Worm (Caenorhabditis elegans) whole organism, young adult: ENCODE results near the gene skpo-1.

ENCODE experiments used
- B0035.1 ChIP-seq: sonication (generic microtip); optimal IDR thresholded peaks from 2 replicates; lab custom pipeline; 2016; ENCODE audit warnings: missing genetic modification characterization, mild to moderate bottlenecking, missing compliant biosample characterization, missing genotype, missing genetic modification reagents
- B0336.3 ChIP-seq: fragments of 200-800 bp; sonication (Bioruptor generic); IDR thresholded peaks from 2 replicates; pipeline ENCODE4 v1.3.6; 2022; ENCODE audit warnings: missing genetic modification characterization, missing compliant biosample characterization
- F52B5.7 ChIP-seq: sonication (generic microtip); optimal IDR thresholded peaks from 2 replicates; lab custom pipeline; 2016; ENCODE audit warnings: mild to moderate bottlenecking, missing genetic modification characterization, missing compliant biosample characterization
- Y53F4B.3 ChIP-seq: fragments of 200-800 bp; sonication (Bioruptor generic); IDR thresholded peaks from 2 replicates; pipeline ENCODE4 v1.3.6; 2022; ENCODE audit warnings: missing genetic modification reagents, missing genetic modification characterization, missing compliant biosample characterization
- Y53G8AR.9 ChIP-seq: fragments of 200-800 bp; sonication (Bioruptor generic); conservative IDR thresholded peaks from 2 replicates; pipeline ENCODE4 v1.3.6; 2022; ENCODE audit warnings: missing genetic modification reagents, missing genetic modification characterization, missing compliant biosample characterization
- Y56A3A.18 ChIP-seq: fragments of 200-800 bp; sonication (Bioruptor generic); IDR thresholded peaks from 2 replicates; pipeline ENCODE4 v1.3.6; 2022; ENCODE audit warnings: missing genetic modification reagents, missing genetic modification characterization, missing compliant biosample characterization
- Y79H2A.3 ChIP-seq: fragments of 200-800 bp; sonication (Bioruptor generic); conservative IDR thresholded peaks from 2 replicates; pipeline ENCODE4 v1.3.6; 2022; ENCODE audit warnings: missing genetic modification reagents, missing genetic modification characterization, missing compliant biosample characterization
- Y95B8A.8 ChIP-seq: fragments of 200-800 bp; sonication (Bioruptor generic); IDR thresholded peaks from 2 replicates; pipeline ENCODE4 v1.3.6; 2022; ENCODE audit warnings: missing genetic modification reagents, missing genetic modification characterization, missing compliant biosample characterization
- ama-1 ChIP-seq, 3 experiments: fragments of 150-350 bp in 1 of 3; sonication (generic microtip) in 2 of 3; optimal IDR thresholded peaks; 2 replicates each; lab custom pipeline; 2014 to 2018; ENCODE audit warnings: missing biosample characterization in 2 of 3, missing genetic modification characterization in 2 of 3, missing genetic modification reagents in 2 of 3
- aptf-3 ChIP-seq: fragments of 200-800 bp; sonication (Bioruptor generic); IDR thresholded peaks from 2 replicates; pipeline ENCODE4 v1.3.6; 2022; ENCODE audit warnings: missing genetic modification characterization, missing compliant biosample characterization
- atf-7 ChIP-seq: sonication (generic microtip); optimal IDR thresholded peaks from 2 replicates; lab custom pipeline; 2017; ENCODE audit warnings: mild to moderate bottlenecking, missing genetic modification characterization, missing compliant biosample characterization
- attf-3 ChIP-seq: fragments of 200-800 bp; sonication (Bioruptor generic); conservative IDR thresholded peaks from 2 replicates; pipeline ENCODE4 v1.3.6; 2022; ENCODE audit warnings: missing genetic modification reagents, missing genetic modification characterization, missing compliant biosample characterization
- bed-1 ChIP-seq: fragments of 200-800 bp; sonication (Bioruptor generic); IDR thresholded peaks from 2 replicates; pipeline ENCODE4 v1.3.6; 2022; ENCODE audit warnings: missing genetic modification reagents, missing genetic modification characterization, missing compliant biosample characterization
- ccch-3 ChIP-seq: fragments of 200-800 bp; sonication (Bioruptor generic); optimal IDR thresholded peaks from 2 replicates; lab custom pipeline; 2018; ENCODE audit warnings: mild to moderate bottlenecking, missing genetic modification characterization, missing compliant biosample characterization
- cebp-2 ChIP-seq: fragments of 200-800 bp; sonication (Bioruptor generic); IDR thresholded peaks from 2 replicates; pipeline ENCODE4 v1.3.6; 2022; ENCODE audit warnings: missing genetic modification characterization, missing compliant biosample characterization
- ceh-58 ChIP-seq: fragments of 200-800 bp; sonication (Bioruptor generic); IDR thresholded peaks from 2 replicates; pipeline ENCODE4 v1.3.6; 2022; ENCODE audit warnings: missing genetic modification characterization, missing compliant biosample characterization
- chd-7 ChIP-seq: sonication (generic microtip); optimal IDR thresholded peaks from 2 replicates; lab custom pipeline; 2016; ENCODE audit warnings: mild to moderate bottlenecking, missing genetic modification characterization, moderate library complexity, missing compliant biosample characterization
- die-1 ChIP-seq: sonication (generic microtip); optimal IDR thresholded peaks from 2 replicates; lab custom pipeline; 2016; ENCODE audit warnings: missing genotype, mild to moderate bottlenecking, missing genetic modification characterization, missing compliant biosample characterization
- dox-1 ChIP-seq: fragments of 200-800 bp; sonication (Bioruptor generic); IDR thresholded peaks from 2 replicates; pipeline ENCODE4 v1.3.6; 2022; ENCODE audit warnings: missing genetic modification reagents, missing genetic modification characterization, missing compliant biosample characterization
- gei-17 ChIP-seq: fragments of 200-800 bp; sonication (Bioruptor generic); optimal IDR thresholded peaks from 2 replicates; lab custom pipeline; 2018; ENCODE audit warnings: mild to moderate bottlenecking, missing genetic modification characterization, missing compliant biosample characterization
- hmg-1.2 ChIP-seq: fragments of 200-800 bp; sonication (Bioruptor generic); IDR thresholded peaks from 2 replicates; pipeline ENCODE4 v1.3.6; 2022; ENCODE audit warnings: missing genetic modification reagents, missing genetic modification characterization, missing compliant biosample characterization
- hrde-1 ChIP-seq: sonication (generic microtip); optimal IDR thresholded peaks from 2 replicates; lab custom pipeline; 2016; ENCODE audit warnings: missing genetic modification characterization, mild to moderate bottlenecking, missing compliant biosample characterization, moderate library complexity, missing genotype, missing genetic modification reagents, borderline replicate concordance
- let-607 ChIP-seq, 2 experiments: fragments of 200-800 bp in 1 of 2; sonication (Bioruptor generic) in 1 of 2; sonication (generic microtip) in 1 of 2; optimal IDR thresholded peaks; 2 replicates each; lab custom pipeline; 2016 to 2018; ENCODE audit warnings: mild to moderate bottlenecking in 2 of 2, missing compliant biosample characterization in 2 of 2, missing genetic modification characterization in 2 of 2, moderate library complexity in 2 of 2, missing genotype in 1 of 2
- lin-26 ChIP-seq: fragments of 200-800 bp; sonication (Bioruptor generic); IDR thresholded peaks from 2 replicates; pipeline ENCODE4 v1.3.6; 2022; ENCODE audit warnings: missing genetic modification reagents, missing genetic modification characterization, missing compliant biosample characterization
- lin-40 ChIP-seq: sonication (generic microtip); optimal IDR thresholded peaks from 2 replicates; lab custom pipeline; 2016; ENCODE audit warnings: missing genetic modification characterization, mild to moderate bottlenecking, missing compliant biosample characterization, missing genotype, missing genetic modification reagents
- lsy-27 ChIP-seq: sonication (generic microtip); optimal IDR thresholded peaks from 2 replicates; lab custom pipeline; 2017; ENCODE audit warnings: missing genetic modification characterization, mild to moderate bottlenecking, missing compliant biosample characterization, antibody characterized with exemption, missing genotype, borderline replicate concordance; ENCODE audit not compliant: insufficient read depth
- madf-10 ChIP-seq: sonication (generic microtip); optimal IDR thresholded peaks from 2 replicates; lab custom pipeline; 2016; ENCODE audit warnings: mild to moderate bottlenecking, missing genetic modification characterization, missing compliant biosample characterization
- madf-6 ChIP-seq: fragments of 200-800 bp; sonication (Bioruptor generic); IDR thresholded peaks from 2 replicates; pipeline ENCODE4 v1.3.6; 2022; ENCODE audit warnings: missing genetic modification reagents, missing genetic modification characterization, missing compliant biosample characterization
- mcd-1 ChIP-seq: fragments of 200-800 bp; sonication (Bioruptor generic); IDR thresholded peaks from 2 replicates; pipeline ENCODE4 v1.3.6; 2022; ENCODE audit warnings: missing genetic modification reagents, missing genetic modification characterization, missing compliant biosample characterization
- nfya-2 ChIP-seq: fragments of 200-800 bp; sonication (Bioruptor generic); IDR thresholded peaks from 2 replicates; pipeline ENCODE4 v1.3.6; 2022; ENCODE audit warnings: missing genetic modification reagents, missing genetic modification characterization, missing compliant biosample characterization
- rcor-1 ChIP-seq: fragments of 200-800 bp; sonication (Bioruptor generic); IDR thresholded peaks from 2 replicates; pipeline ENCODE4 v1.3.6; 2022; ENCODE audit warnings: missing genetic modification reagents, missing genetic modification characterization, missing compliant biosample characterization
- snpc-4 ChIP-seq, 5 experiments: fragments of 150-350 bp in 1 of 5; sonication (generic microtip) in 4 of 5; optimal IDR thresholded peaks; 2 replicates each; lab custom pipeline; 2014 to 2018; ENCODE audit warnings: missing genetic modification characterization in 5 of 5, missing biosample characterization in 3 of 5, antibody characterized with exemption in 2 of 5, mild to moderate bottlenecking in 2 of 5, missing compliant biosample characterization in 2 of 5, missing genotype in 2 of 5, moderate library complexity in 2 of 5, missing genetic modification reagents in 1 of 5
- somi-1 ChIP-seq: fragments of 200-800 bp; sonication (Bioruptor generic); optimal IDR thresholded peaks from 2 replicates; lab custom pipeline; 2018; ENCODE audit warnings: mild to moderate bottlenecking, missing genetic modification characterization, missing compliant biosample characterization
- tbp1 ChIP-seq: fragments of 200-800 bp; sonication (Bioruptor generic); optimal IDR thresholded peaks from 2 replicates; lab custom pipeline; 2018; ENCODE audit warnings: mild to moderate bottlenecking, missing genetic modification characterization, missing compliant biosample characterization
- tlf-1 ChIP-seq: fragments of 200-800 bp; sonication (Bioruptor generic); optimal IDR thresholded peaks from 2 replicates; lab custom pipeline; 2018; ENCODE audit warnings: mild to moderate bottlenecking, missing genetic modification characterization, missing compliant biosample characterization
- unc-62 ChIP-seq: fragments of 150-350 bp; optimal IDR thresholded peaks from 2 replicates; lab custom pipeline; 2014; ENCODE audit warnings: missing biosample characterization, missing genetic modification reagents, missing genetic modification characterization
- ztf-18 ChIP-seq: sonication (generic microtip); optimal IDR thresholded peaks from 2 replicates; lab custom pipeline; 2016; ENCODE audit warnings: missing genotype, mild to moderate bottlenecking, missing genetic modification characterization, missing compliant biosample characterization
- ztf-25 ChIP-seq: fragments of 200-800 bp; sonication (Bioruptor generic); IDR thresholded peaks from 2 replicates; pipeline ENCODE4 v1.3.6; 2022; ENCODE audit warnings: missing genetic modification reagents, missing genetic modification characterization, missing compliant biosample characterization
- ztf-26 ChIP-seq: sonication (generic microtip); optimal IDR thresholded peaks from 2 replicates; lab custom pipeline; 2017; ENCODE audit warnings: missing genetic modification characterization, missing compliant biosample characterization
- ztf-28 ChIP-seq: fragments of 200-800 bp; sonication (Bioruptor generic); IDR thresholded peaks from 2 replicates; pipeline ENCODE4 v1.3.6; 2022; ENCODE audit warnings: missing genetic modification reagents, missing genetic modification characterization, missing compliant biosample characterization
- ztf-3 ChIP-seq: fragments of 200-800 bp; sonication (Bioruptor generic); optimal IDR thresholded peaks from 2 replicates; lab custom pipeline; 2018; ENCODE audit warnings: mild to moderate bottlenecking, missing genetic modification characterization, missing compliant biosample characterization

Gene skpo-1

ce11 chrII:8440792-8441191 is 36.1 kb upstream of the skpo-1 start:
- peak; percentile 6 for TF ChIP-seq somi-1
- TF ChIP-seq Y95B8A.8: no peak
- TF ChIP-seq tbp1: no peak
- TF ChIP-seq hrde-1 (tag; lab: Kevin White, UChicago): no peak
- TF ChIP-seq B0336.3: no peak
- no peak for TF ChIP-seq ztf-3
- TF ChIP-seq ceh-58 (GFP tag; lab: Robert Waterston, UW): no peak
- no peak for TF ChIP-seq rcor-1
- no peak for TF ChIP-seq ama-1 (optimal IDR thresholded peaks at IDR 0.05; lab: Kevin White, UChicago)
- TF ChIP-seq ama-1 (GFP tag; optimal IDR thresholded peaks at IDR 0.05; lab: Kevin White, UChicago): no peak
- no peak for TF ChIP-seq Y79H2A.3 (GFP tag; lab: Robert Waterston, UW)
- peak; percentile 29 for TF ChIP-seq ztf-26 (tag; lab: Kevin White, UChicago)
- 0 out of 2 replicates have a peak, but pooled peaks have one; percentile 9 for TF ChIP-seq lin-26 (GFP tag; lab: Robert Waterston, UW)
- no peak for TF ChIP-seq madf-10 (tag; lab: Kevin White, UChicago)

ce11 chrII:8440097-8440496 is 35.4 kb upstream of the skpo-1 start:
- TF ChIP-seq lin-26 (GFP tag; lab: Robert Waterston, UW) (no peak), lsy-27 (tag; lab: Kevin White, UChicago) (no peak), lin-40 (tag; lab: Kevin White, UChicago) (peak; percentile 3), ama-1 (optimal IDR thresholded peaks at IDR 0.05; lab: Kevin White, UChicago) (peak; percentile 68), ama-1 (GFP tag; optimal IDR thresholded peaks at IDR 0.05; lab: Kevin White, UChicago) (no peak), B0035.1 (tag; lab: Kevin White, UChicago) (no peak), rcor-1 (no peak), tlf-1 (GFP tag; lab: Kevin White, UChicago) (no peak), gei-17 (GFP tag; lab: Kevin White, UChicago) (no peak), die-1 (tag; lab: Kevin White, UChicago) (no peak), F52B5.7 (tag; lab: Kevin White, UChicago) (no peak), snpc-4 (GFP tag; optimal IDR thresholded peaks at IDR 0.05; lab: Kevin White, UChicago) (no peak), snpc-4 (tag; optimal IDR thresholded peaks at IDR 0.05; lab: Kevin White, UChicago) (no peak), madf-6 (GFP tag; lab: Robert Waterston, UW) (no peak), mcd-1 (GFP tag; lab: Robert Waterston, UW) (no peak), atf-7 (tag; lab: Kevin White, UChicago) (peak; percentile 6), unc-62 (GFP tag; lab: Kevin White, UChicago) (no peak), attf-3 (GFP tag; lab: Robert Waterston, UW) (no peak), chd-7 (no peak), dox-1 (GFP tag; lab: Robert Waterston, UW) (no peak), aptf-3 (no peak), ztf-18 (no peak), cebp-2 (GFP tag; lab: Robert Waterston, UW) (no peak), let-607 (tag; optimal IDR thresholded peaks at IDR 0.05; lab: Kevin White, UChicago) (no peak)

- TF ChIP-seq ztf-28 (GFP tag; lab: Robert Waterston, UW) (no peak), Y79H2A.3 (GFP tag; lab: Robert Waterston, UW) (no peak), madf-10 (tag; lab: Kevin White, UChicago) (no peak), nfya-2 (no peak), attf-3 (GFP tag; lab: Robert Waterston, UW) (no peak), Y53G8AR.9 (GFP tag; lab: Robert Waterston, UW) (no peak), ama-1 (optimal IDR thresholded peaks at IDR 0.05; lab: Kevin White, UChicago) (no peak), ama-1 (GFP tag; optimal IDR thresholded peaks at IDR 0.05; lab: Kevin White, UChicago) (no peak), bed-1 (GFP tag; lab: Robert Waterston, UW) (no peak), ccch-3 (GFP tag; lab: Kevin White, UChicago) (no peak), Y53F4B.3 (GFP tag; lab: Robert Waterston, UW) (no peak), ztf-25 (GFP tag; lab: Robert Waterston, UW) (no peak), Y56A3A.18 (GFP tag; lab: Robert Waterston, UW) (no peak), hmg-1.2 (no peak)
- TF ChIP-seq, all 124 proteins: peak for 0
Observed at ce11 chrII:8438791-8439287, 34.2 kb upstream of the skpo-1 start, which contains the start of gene lips-10. Gene lips-10 (plus strand): TSS chrII:8439168.
